Fruit fly (Drosophila melanogaster) Kc167 (cell line): ENCODE results near the gene CG2871.

Experiments used
- Myc ChIP-seq: fragments of >200 bp; optimal IDR thresholded peaks from 2 replicates; lab custom pipeline; 2017; ENCODE audit warnings: missing external identifiers
- Sin3A ChIP-seq: fragments of >200 bp; optimal IDR thresholded peaks from 2 replicates; lab custom pipeline; 2018; ENCODE audit warnings: missing external identifiers
- h ChIP-seq: fragments of >200 bp; optimal IDR thresholded peaks from 3 replicates; lab custom pipeline; 2018; ENCODE audit warnings: missing external identifiers
- insv ChIP-seq: fragments of >200 bp; optimal IDR thresholded peaks from 3 replicates; lab custom pipeline; 2018; ENCODE audit warnings: missing external identifiers
- psq ChIP-seq: fragments of >200 bp; optimal IDR thresholded peaks from 2 replicates; lab custom pipeline; 2017; ENCODE audit warnings: missing external identifiers
- ttk ChIP-seq: sonication (Bioruptor generic); optimal IDR thresholded peaks from 2 replicates; lab custom pipeline; 2017; ENCODE audit warnings: missing external identifiers

CG2871 gene

DNA sequence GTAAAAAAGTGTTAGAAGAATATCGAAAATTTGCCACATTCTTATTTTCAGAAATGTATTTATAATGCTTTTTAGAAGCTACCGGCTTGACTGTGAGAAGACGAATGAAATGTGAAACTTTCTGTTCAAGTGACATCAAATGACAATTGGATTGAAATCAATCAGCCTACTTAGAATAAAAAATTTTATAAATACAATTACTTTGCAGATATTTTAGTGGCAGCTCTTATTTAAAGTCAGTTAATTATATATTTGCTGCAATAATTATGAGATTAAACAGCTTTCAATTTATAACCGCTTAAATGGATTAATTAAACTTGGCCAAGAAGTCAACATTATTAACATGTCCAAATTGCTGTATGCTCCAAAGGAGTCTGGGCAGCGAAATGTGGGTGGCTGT is at the start of gene CG2871:
CG2871 (minus strand) TSS at position 101 of the 400 bp plus-strand sequence.
- TF ChIP-seq Myc (lab: Kevin White, UChicago) (no peak), Sin3A (lab: Kevin White, UChicago) (no peak), h (no peak), insv (lab: Kevin White, UChicago) (no peak), psq (no peak), ttk (lab: Kevin White, UChicago) (no peak)

DNA sequence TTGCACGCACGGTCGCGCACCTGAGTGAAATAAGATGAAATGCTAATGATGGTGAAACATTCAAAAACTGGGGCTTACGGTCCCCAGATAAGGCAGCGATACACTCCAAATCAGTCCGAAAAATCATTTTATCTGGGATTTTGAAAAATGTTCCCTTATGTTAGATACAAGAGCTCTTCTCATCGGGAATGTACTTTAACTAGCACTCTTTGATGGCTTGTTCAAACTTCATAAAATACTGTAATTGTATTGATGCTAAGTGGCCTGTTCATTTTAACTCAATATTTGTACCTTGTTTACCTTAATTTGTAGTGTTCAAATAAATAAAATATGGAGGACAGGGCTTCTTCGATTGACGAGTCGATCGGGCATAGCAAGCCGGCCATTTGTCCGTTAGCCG is 48.5 kb upstream of the CG2871 start, which contains the start of gene CG12682:
CG12682 (plus strand) TSS at position 301 of the 400 bp plus-strand sequence.
- TF ChIP-seq Sin3A (lab: Kevin White, UChicago) (no peak), Myc (lab: Kevin White, UChicago) (no peak), h (no peak), ttk (lab: Kevin White, UChicago) (no peak), psq (no peak), insv (lab: Kevin White, UChicago) (no peak)

DNA sequence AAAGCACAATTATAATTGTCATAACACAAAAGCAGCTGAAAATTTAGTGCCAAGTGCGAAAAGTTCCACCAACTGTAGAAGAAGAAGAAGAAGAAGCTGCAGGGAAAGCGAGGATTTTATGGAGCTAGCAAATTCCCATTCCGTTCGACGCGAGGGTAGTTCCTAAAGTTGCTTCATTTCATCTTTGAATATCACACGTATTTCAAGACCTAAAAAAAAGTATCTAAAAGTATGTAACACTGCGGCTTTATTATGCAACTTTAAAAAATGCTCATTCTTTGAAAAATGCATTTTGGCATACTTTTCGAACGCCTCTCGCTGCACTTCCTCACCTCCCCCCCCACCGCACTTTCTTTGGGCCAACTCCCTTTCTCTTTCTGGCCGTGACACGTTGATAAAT is 30.7 kb upstream of the CG2871 start:
- TF ChIP-seq Myc (lab: Kevin White, UChicago) = no peak
- no peak for TF ChIP-seq insv (lab: Kevin White, UChicago)
- TF ChIP-seq psq = no peak
- TF ChIP-seq ttk (lab: Kevin White, UChicago) = no peak
- no peak for TF ChIP-seq Sin3A (lab: Kevin White, UChicago)
- no peak for TF ChIP-seq h

DNA sequence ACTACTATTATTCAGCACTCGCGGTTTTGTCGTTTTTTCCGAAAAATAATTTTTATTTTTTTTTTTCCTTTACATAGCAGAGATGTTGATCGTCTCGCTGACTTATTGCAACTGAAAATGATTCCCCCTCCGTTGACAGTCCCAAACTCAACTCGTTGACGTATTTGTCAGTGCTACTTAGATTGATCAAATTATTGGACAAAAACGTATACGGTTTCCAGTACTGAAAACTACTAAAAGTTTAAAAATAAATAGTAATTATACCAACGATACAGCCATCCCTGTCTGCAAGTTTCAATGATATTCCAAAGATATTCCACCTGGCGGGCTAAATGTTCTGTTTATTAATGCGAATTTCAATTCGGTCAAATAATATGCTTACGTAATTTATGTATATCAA is 27.6 kb upstream of the CG2871 start, which contains the start of gene CG2861:
CG2861 (minus strand) TSS at position 101 of the 400 bp plus-strand sequence.
- TF ChIP-seq h = no peak
- no peak for TF ChIP-seq psq
- no peak for TF ChIP-seq Myc (lab: Kevin White, UChicago)
- TF ChIP-seq Sin3A (lab: Kevin White, UChicago) = no peak
- no peak for TF ChIP-seq insv (lab: Kevin White, UChicago)
- no peak for TF ChIP-seq ttk (lab: Kevin White, UChicago)

DNA sequence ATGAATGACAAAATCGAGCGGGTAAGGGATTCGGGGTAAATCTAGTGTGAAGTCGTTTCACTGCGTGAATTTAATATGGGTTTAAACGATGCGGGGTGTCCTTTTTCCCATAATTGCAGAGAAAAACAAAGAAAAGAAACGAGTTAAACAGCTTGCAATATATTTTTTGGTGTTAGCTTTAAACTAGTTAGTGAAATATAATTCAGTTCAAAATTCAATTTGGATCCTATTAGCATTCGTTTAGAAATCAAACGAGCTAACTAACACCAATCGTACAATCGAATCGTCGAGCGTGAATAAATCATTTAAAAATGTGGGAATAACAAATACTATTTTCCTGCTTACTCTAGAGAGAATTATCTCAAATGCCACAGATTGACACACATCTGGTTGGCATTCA is 6.6 kb upstream of the CG2871 start, which contains the start of gene CG6978:
CG6978 (plus strand) TSS at position 301 of the 400 bp plus-strand sequence.
- TF ChIP-seq h = no peak
- TF ChIP-seq Myc (lab: Kevin White, UChicago) = no peak
- TF ChIP-seq ttk (lab: Kevin White, UChicago) = no peak
- TF ChIP-seq Sin3A (lab: Kevin White, UChicago) = no peak
- no peak for TF ChIP-seq insv (lab: Kevin White, UChicago)
- TF ChIP-seq psq = no peak

DNA sequence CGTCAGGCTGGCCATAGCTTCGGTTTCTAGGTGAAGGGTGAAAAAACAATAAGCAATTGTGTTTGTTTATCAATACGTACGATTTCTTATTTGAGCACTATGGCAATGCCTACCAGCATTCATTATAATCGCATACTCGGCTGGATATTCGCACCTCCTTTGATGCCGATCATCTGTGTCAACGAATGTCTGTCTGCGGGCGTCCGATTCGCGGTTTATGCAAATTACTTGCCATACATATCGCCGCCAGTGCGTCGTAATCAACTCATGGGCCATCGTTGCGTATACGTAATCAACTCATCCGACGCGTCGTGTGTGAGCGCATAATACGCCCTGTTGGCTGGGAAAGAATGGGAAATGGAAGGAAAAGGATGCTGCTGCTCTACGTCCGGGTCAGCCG is 5.5 kb upstream of the CG2871 start, which contains the start of gene CG15471:
CG15471 (minus strand) TSS at position 101 of the 400 bp plus-strand sequence.
- TF ChIP-seq ttk (lab: Kevin White, UChicago) (no peak), Myc (lab: Kevin White, UChicago) (no peak), insv (lab: Kevin White, UChicago) (no peak), Sin3A (lab: Kevin White, UChicago) (no peak), h (no peak), psq (no peak)

DNA sequence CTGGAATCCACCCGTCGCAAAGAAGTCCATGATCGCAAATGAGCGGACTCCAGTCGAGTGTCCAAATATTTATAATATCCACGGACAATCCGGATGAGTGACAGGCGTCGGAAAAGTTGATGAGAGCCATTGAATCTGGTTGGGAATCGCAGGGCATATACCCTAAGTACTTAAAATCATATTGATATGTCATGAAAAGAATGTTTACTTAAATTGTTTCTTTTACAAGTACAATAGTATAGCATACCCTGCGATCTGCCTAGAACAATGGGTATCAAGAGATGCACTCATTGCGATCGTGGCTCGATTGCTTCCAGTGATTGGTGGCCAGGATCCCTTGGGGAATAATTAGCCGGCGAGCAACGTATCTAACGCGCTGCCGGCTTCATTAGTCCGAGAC is 5.7 kb downstream of the CG2871 start, which contains the start of gene Klf15:
Klf15 (minus strand) TSS at position 101 of the 400 bp plus-strand sequence.
- TF ChIP-seq Sin3A (lab: Kevin White, UChicago) (no peak), Myc (lab: Kevin White, UChicago) (no peak), h (no peak), insv (lab: Kevin White, UChicago) (no peak), ttk (lab: Kevin White, UChicago) (no peak), psq (no peak)

DNA sequence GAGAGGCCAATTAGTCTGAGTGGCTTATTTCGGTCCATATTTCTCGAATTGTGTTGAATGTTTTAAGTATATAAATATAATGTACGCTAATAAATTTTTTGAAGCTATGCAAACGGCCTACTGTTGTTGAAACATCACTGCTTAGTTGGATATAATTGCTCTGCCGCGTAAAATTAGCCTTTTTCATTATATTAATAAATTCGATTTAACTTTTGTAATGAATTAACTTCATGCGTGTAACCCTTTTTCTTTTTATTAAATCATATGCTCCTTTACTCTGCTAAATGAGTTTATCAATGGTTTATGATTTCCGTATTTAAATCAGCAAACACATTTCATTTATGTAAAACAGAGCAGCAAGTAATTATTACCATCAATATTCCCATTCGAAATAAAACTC is 7.1 kb downstream of the CG2871 start, which contains the start of gene CG15472:
CG15472 (minus strand) TSS at position 101 of the 400 bp plus-strand sequence.
- TF ChIP-seq Myc (lab: Kevin White, UChicago) (no peak), h (no peak), Sin3A (lab: Kevin White, UChicago) (no peak), ttk (lab: Kevin White, UChicago) (no peak), insv (lab: Kevin White, UChicago) (no peak), psq (no peak)

DNA sequence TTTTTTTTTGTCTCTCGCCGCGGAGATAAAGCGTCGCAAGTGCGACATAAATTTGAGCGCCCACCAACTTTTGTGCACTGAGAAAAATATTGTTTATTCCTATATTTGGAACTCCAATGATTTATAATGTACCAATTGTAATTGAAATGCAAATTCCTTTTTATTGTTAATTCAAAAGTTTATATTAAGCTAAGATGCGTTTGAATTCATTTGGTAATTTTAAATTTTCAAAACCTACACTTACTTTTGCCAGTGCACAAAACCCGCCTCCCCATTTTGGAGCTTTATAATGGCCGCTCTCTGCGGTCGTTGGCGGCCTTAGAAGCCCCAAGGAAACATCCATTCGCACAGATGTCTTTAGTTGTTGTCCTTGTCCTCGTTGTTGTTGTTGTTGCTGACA is 14.9 kb downstream of the CG2871 start:
- TF ChIP-seq insv (lab: Kevin White, UChicago) (no peak), psq (no peak), h (no peak), Sin3A (lab: Kevin White, UChicago) (no peak), ttk (lab: Kevin White, UChicago) (no peak), Myc (lab: Kevin White, UChicago) (no peak)
